Worm (Caenorhabditis elegans) whole organism, late embryonic: Measurements from ENCODE around the gene nhr-277.

ENCODE experiments used
- C38D4.7 ChIP-seq: fragments of 200-800 bp; sonication (Bioruptor generic); optimal IDR thresholded peaks from 2 replicates; lab custom pipeline; 2018; ENCODE audit warnings: mild to moderate bottlenecking, missing genetic modification characterization, moderate library complexity, missing compliant biosample characterization
- ama-1 ChIP-seq: fragments of 150-350 bp; optimal IDR thresholded peaks from 2 replicates; lab custom pipeline; 2014
- ceh-45 ChIP-seq: fragments of 200-800 bp; sonication (Bioruptor generic); IDR thresholded peaks from 2 replicates; pipeline ENCODE4 v1.3.6; 2022; ENCODE audit warnings: missing genetic modification reagents, missing genetic modification characterization, missing compliant biosample characterization
- ceh-6 ChIP-seq: fragments of 200-800 bp; sonication (Bioruptor generic); optimal IDR thresholded peaks from 2 replicates; lab custom pipeline; 2018; ENCODE audit warnings: mild to moderate bottlenecking, missing genetic modification characterization, missing compliant biosample characterization
- eyg-1 ChIP-seq: sonication (generic microtip); optimal IDR thresholded peaks from 2 replicates; lab custom pipeline; 2016; ENCODE audit warnings: missing genotype, missing genetic modification characterization, missing compliant biosample characterization
- hlh-13 ChIP-seq: fragments of 200-800 bp; sonication (Bioruptor generic); optimal IDR thresholded peaks from 2 replicates; lab custom pipeline; 2018; ENCODE audit warnings: mild to moderate bottlenecking, missing genetic modification characterization, missing compliant biosample characterization
- madf-2 ChIP-seq: sonication (generic microtip); optimal IDR thresholded peaks from 2 replicates; lab custom pipeline; 2017; ENCODE audit warnings: missing genetic modification characterization, missing compliant biosample characterization
- sdc-2 ChIP-seq: sonication (generic microtip); optimal IDR thresholded peaks from 2 replicates; lab custom pipeline; 2016; ENCODE audit warnings: missing genotype, missing genetic modification characterization, missing compliant biosample characterization
- sox-4 ChIP-seq: sonication (generic microtip); optimal IDR thresholded peaks from 2 replicates; lab custom pipeline; 2017; ENCODE audit warnings: mild to moderate bottlenecking, missing genetic modification characterization, inconsistent platforms, missing compliant biosample characterization
- syd-9 ChIP-seq: sonication (generic microtip); optimal IDR thresholded peaks from 2 replicates; lab custom pipeline; 2016; ENCODE audit warnings: mild to moderate bottlenecking, missing genetic modification characterization, moderate library complexity, missing compliant biosample characterization
- unc-55 ChIP-seq: sonication (generic microtip); optimal IDR thresholded peaks from 2 replicates; lab custom pipeline; 2017; ENCODE audit warnings: missing biosample characterization, missing genetic modification reagents, missing genetic modification characterization
- unc-86 ChIP-seq: sonication (generic microtip); optimal IDR thresholded peaks from 2 replicates; lab custom pipeline; 2016; ENCODE audit warnings: missing genetic modification characterization, missing compliant biosample characterization

ce11 chrIV:2738466-2738865 lies 4.3 kb upstream of the nhr-277 start:
- TF ChIP-seq ama-1 (lab: Kevin White, UChicago) = no peak
- no peak for TF ChIP-seq unc-86 (tag; lab: Kevin White, UChicago)
- TF ChIP-seq ceh-6 (GFP tag; lab: Kevin White, UChicago) = no peak
- no peak for TF ChIP-seq unc-55
- no peak for TF ChIP-seq sdc-2 (tag; lab: Kevin White, UChicago)
- no peak for TF ChIP-seq C38D4.7 (GFP tag; lab: Kevin White, UChicago)
- no peak for TF ChIP-seq eyg-1 (tag; lab: Kevin White, UChicago)
- no peak for TF ChIP-seq syd-9 (tag; lab: Kevin White, UChicago)
- TF ChIP-seq madf-2 (tag; lab: Kevin White, UChicago) = no peak
- no peak for TF ChIP-seq ceh-45 (GFP tag; lab: Robert Waterston, UW)
- TF ChIP-seq sox-4 (tag; lab: Kevin White, UChicago) = no peak
- TF ChIP-seq hlh-13 (GFP tag; lab: Kevin White, UChicago) = no peak
